Fruit fly (Drosophila melanogaster) whole organism: ENCODE measurements around the gene Rab19.
A peak's percentile ranks its signal among the peaks of the same experiment; 100 is the strongest.

ENCODE experiments used
- CG8478 ChIP-seq: fragments of >200 bp; optimal IDR thresholded peaks from 2 replicates; lab custom pipeline; 2018; ENCODE audit warnings: inconsistent platforms
- psq ChIP-seq: fragments of >200 bp; optimal IDR thresholded peaks from 2 replicates; lab custom pipeline; 2017
- usp ChIP-seq: fragments of >200 bp; optimal IDR thresholded peaks from 2 replicates; lab custom pipeline; 2017; ENCODE audit warnings: missing biosample characterization, missing genetic modification characterization, mixed read lengths

dm6 chr3L:8315141-8315816 is 18.5 kb downstream of the Rab19 start, which contains the start of gene Cpsf6:
- no peak for TF ChIP-seq usp (GFP tag; lab: Kevin White, UChicago)
- no peak for TF ChIP-seq psq
- TF ChIP-seq CG8478 (lab: Kevin White, UChicago), result peak; percentile 65
